Worm (Caenorhabditis elegans): ENCODE results near the gene T01G5.8.

Gene T01G5.8

DNA sequence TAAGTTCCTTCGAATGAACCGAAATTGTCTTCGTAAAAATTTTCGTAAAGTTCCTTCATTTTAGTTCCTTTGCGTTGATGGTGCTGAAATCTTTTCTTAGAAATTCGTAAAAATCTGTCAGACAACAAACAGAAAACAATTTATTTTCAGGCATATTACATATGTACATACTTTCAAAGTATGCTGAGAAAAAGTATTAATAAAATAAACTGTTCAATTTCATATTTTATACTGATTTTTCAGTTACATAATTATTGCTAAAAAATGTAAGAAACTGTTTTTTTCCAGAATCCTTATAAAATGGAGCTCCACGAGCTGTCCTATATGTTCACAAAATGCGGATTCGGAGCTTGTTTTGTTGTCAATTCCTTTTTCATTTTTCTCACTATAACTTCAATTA lies 42.6 kb downstream of the T01G5.8 start, which contains the start of gene str-45:
str-45 (plus strand) TSS at position 301 of the 400 bp plus-strand sequence.
- TF ChIP-seq nhr-111 (GFP tag; optimal IDR thresholded peaks at IDR 0.05) (no peak), madf-5 (GFP tag; IDR thresholded peaks at IDR 0.05) (no peak), lin-38 (GFP tag; IDR thresholded peaks at IDR 0.05) (no peak), nhr-25 (tag; optimal IDR thresholded peaks at IDR 0.05; ENCODE audit: borderline replicate concordance, insufficient read depth) (no peak), saeg-2 (GFP tag; IDR thresholded peaks at IDR 0.05) (no peak), php-3 (GFP tag; IDR thresholded peaks at IDR 0.05) (no peak), nhr-76 (tag; optimal IDR thresholded peaks at IDR 0.05) (no peak), mxl-3 (GFP tag; optimal IDR thresholded peaks at IDR 0.05) (no peak), arid-1 (GFP tag; conservative IDR thresholded peaks at IDR 0.05) (no peak), lir-3 (tag; optimal IDR thresholded peaks at IDR 0.05) (no peak), zip-2 (tag; optimal IDR thresholded peaks at IDR 0.05) (no peak), duxl-1 (tag; optimal IDR thresholded peaks at IDR 0.05; ENCODE audit: poor library complexity) (no peak), F37D6.2 (tag; optimal IDR thresholded peaks at IDR 0.05) (no peak), mep-1 (tag; optimal IDR thresholded peaks at IDR 0.05) (no peak), gei-8 (GFP tag; optimal IDR thresholded peaks at IDR 0.05) (no peak), mxl-2 (GFP tag; conservative IDR thresholded peaks at IDR 0.05) (no peak)

DNA sequence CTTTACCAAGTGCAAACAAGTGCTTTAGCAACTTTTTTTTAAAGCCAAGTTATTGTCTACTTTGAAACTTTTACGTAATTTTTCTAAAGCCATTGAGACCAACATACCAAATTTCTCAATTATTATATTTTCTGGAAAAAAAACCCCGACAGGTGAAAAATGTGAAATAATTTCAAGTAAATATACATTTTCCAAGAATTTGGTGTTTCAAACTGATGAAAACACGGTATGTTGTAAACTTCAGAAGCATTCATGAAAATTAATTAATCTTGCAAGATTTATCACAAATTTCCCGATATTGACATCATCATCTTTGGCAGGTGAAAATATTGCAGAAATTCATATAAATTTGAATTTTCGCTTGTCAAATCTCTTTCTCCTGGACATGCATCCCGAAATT lies 46.6 kb downstream of the T01G5.8 start, which contains the start of gene srz-11:
srz-11 (plus strand) TSS at position 386 of the 400 bp plus-strand sequence.
- TF ChIP-seq vab-7 (GFP tag; IDR thresholded peaks at IDR 0.05) (no peak), F37D6.2 (tag; optimal IDR thresholded peaks at IDR 0.05) (no peak), snpc-1.2 (GFP tag; IDR thresholded peaks at IDR 0.05) (no peak), nhr-48 (tag; optimal IDR thresholded peaks at IDR 0.05) (no peak), F49E8.2 (tag; optimal IDR thresholded peaks at IDR 0.05; ENCODE audit: borderline replicate concordance) (no peak), F26F4.8 (GFP tag; conservative IDR thresholded peaks at IDR 0.05) (no peak), ZK337.2 (GFP tag; IDR thresholded peaks at IDR 0.05) (no peak), nhr-111 (GFP tag; optimal IDR thresholded peaks at IDR 0.05) (no peak), ceh-62 (tag; optimal IDR thresholded peaks at IDR 0.05) (no peak), dpl-1 (GFP tag; optimal IDR thresholded peaks at IDR 0.05) (no peak), jun-1 (tag; optimal IDR thresholded peaks at IDR 0.05) (no peak), nhr-6 (tag; optimal IDR thresholded peaks at IDR 0.05) (no peak)

Measured in whole organism, L4 larva.